Worm (Caenorhabditis elegans): ENCODE results near the gene snt-2.

snt-2 gene

DNA sequence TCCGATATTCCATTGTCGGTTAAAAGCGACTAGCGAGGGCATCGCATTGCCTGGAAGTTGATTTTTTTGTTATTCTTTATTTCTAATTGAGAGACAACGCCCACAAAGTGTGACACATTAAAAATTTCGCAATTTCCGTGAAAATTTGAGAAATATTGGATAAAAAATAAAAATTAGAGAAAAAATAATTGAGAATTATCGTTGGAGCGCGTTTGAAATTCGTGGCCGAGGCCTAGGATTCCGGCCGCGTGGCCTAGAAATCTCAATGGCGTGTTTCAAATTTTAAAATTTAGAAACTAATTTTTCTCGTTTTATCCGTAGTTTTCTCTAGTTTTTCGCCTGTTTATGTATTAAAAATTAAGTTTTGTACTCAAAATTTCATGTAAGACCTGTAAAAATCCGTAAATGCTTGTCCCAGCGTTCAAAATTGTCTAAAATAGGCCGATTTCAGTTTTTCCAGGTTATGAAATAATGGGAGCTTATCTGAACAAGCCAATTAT, 10.2 kb downstream of the snt-2 start, which contains the start of the genes dagl-2 and ppm-1.G:
dagl-2 (minus strand) TSS at position 52 of the 500 bp plus-strand sequence.
ppm-1.G (plus strand) TSS at position 450 of the 500 bp plus-strand sequence.
- TF ChIP-seq zip-8 (tag; optimal IDR thresholded peaks at IDR 0.05), result no peak
- peak; percentile 12 for TF ChIP-seq lin-13 (tag; optimal IDR thresholded peaks at IDR 0.05)
- no peak for TF ChIP-seq nhr-28 (tag; optimal IDR thresholded peaks at IDR 0.05)
- TF ChIP-seq nhr-237 (tag; optimal IDR thresholded peaks at IDR 0.05), result peak; percentile 67
- TF ChIP-seq ceh-39 (tag; optimal IDR thresholded peaks at IDR 0.05), result peak; percentile 24
- TF ChIP-seq nhr-12 (tag; optimal IDR thresholded peaks at IDR 0.05), result no peak
- TF ChIP-seq elt-3 (tag; optimal IDR thresholded peaks at IDR 0.05), result no peak
- TF ChIP-seq nhr-76 (tag; optimal IDR thresholded peaks at IDR 0.05), result no peak
- no peak for TF ChIP-seq cnd-1 (tag; optimal IDR thresholded peaks at IDR 0.05)
- peak; percentile 76 for TF ChIP-seq lsy-2 (tag; optimal IDR thresholded peaks at IDR 0.05)
- peak; percentile 59 for TF ChIP-seq mep-1 (tag; optimal IDR thresholded peaks at IDR 0.05)
- peak; percentile 11 for TF ChIP-seq pha-4 (tag; optimal IDR thresholded peaks at IDR 0.05)
- peak; percentile 88 for TF ChIP-seq ces-1 (GFP tag; optimal IDR thresholded peaks at IDR 0.05)
- TF ChIP-seq ham-2 (GFP tag; optimal IDR thresholded peaks at IDR 0.05), result no peak
- no peak for TF ChIP-seq ztf-11 (tag; optimal IDR thresholded peaks at IDR 0.05)
- no peak for TF ChIP-seq sptf-1 (tag; optimal IDR thresholded peaks at IDR 0.05)
- no peak for TF ChIP-seq mab-5 (tag; optimal IDR thresholded peaks at IDR 0.05)
- peak; percentile 13 for TF ChIP-seq mls-2 (tag; optimal IDR thresholded peaks at IDR 0.05)
- no peak for TF ChIP-seq unc-39 (tag; optimal IDR thresholded peaks at IDR 0.05)
- no peak for TF ChIP-seq blmp-1 (tag; optimal IDR thresholded peaks at IDR 0.05)
- TF ChIP-seq elt-1 (tag; optimal IDR thresholded peaks at IDR 0.05; ENCODE audit: borderline replicate concordance, insufficient read depth), result no peak
- no peak for TF ChIP-seq flh-1 (GFP tag; optimal IDR thresholded peaks at IDR 0.05)

DNA sequence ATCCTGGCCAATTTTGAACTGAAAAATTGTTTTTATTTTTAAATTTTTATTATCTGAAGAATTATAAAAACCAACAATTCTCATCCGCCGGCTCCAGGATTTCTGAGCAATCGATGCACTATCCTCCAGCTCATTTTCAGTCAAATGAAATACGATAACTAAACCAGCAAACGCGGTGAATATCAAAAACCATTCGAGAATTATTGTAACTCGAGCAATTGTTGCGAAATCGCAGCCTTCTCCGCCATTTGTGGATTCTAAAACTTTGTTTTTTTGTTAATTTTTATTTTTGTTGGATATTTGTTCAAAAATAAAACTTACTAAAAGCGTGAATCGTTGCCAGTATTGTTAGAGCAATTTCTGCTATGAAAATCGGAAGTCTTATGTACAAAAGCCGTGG, 11.0 kb downstream of the snt-2 start:
- TF ChIP-seq mep-1 (tag; optimal IDR thresholded peaks at IDR 0.05) (no peak), unc-120 (tag; optimal IDR thresholded peaks at IDR 0.05; ENCODE audit: poor library complexity, severe bottlenecking) (no peak), tbx-8 (GFP tag; optimal IDR thresholded peaks at IDR 0.05) (no peak), ces-1 (GFP tag; optimal IDR thresholded peaks at IDR 0.05) (no peak), nhr-12 (tag; optimal IDR thresholded peaks at IDR 0.05) (no peak), ham-2 (GFP tag; optimal IDR thresholded peaks at IDR 0.05) (no peak), cnd-1 (tag; optimal IDR thresholded peaks at IDR 0.05) (no peak), mab-5 (tag; optimal IDR thresholded peaks at IDR 0.05) (no peak), zip-8 (tag; optimal IDR thresholded peaks at IDR 0.05) (no peak), flh-1 (GFP tag; optimal IDR thresholded peaks at IDR 0.05) (no peak), drap-1 (GFP tag; optimal IDR thresholded peaks at IDR 0.05) (no peak), nhr-76 (tag; optimal IDR thresholded peaks at IDR 0.05) (no peak), hlh-1 (tag; optimal IDR thresholded peaks at IDR 0.05) (no peak), elt-1 (tag; optimal IDR thresholded peaks at IDR 0.05; ENCODE audit: borderline replicate concordance, insufficient read depth) (no peak), ceh-43 (GFP tag; optimal IDR thresholded peaks at IDR 0.05) (no peak), lin-13 (tag; optimal IDR thresholded peaks at IDR 0.05) (no peak), nhr-237 (tag; optimal IDR thresholded peaks at IDR 0.05) (no peak)

DNA sequence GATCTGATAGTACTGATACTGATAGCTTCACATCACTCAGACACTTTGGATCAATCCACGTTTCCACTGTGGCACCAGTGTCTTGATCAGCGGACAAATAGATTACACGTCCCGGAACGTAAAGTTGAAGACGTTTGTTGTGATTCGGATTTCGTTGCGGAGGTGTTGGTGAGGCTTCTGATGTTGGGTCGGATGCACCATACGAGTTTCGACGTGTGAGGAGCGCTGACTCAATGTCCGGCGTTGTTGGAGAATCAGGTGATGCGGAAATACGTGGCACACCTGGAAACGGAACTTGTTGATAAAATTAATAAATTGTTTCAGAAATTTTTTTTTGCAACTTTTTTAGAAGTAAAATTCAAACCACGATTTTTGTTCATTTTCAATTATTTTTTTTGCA, 14.8 kb downstream of the snt-2 start, which contains the start of gene alh-11:
alh-11 (minus strand) TSS at position 101 of the 400 bp plus-strand sequence.
- TF ChIP-seq zip-8 (tag; optimal IDR thresholded peaks at IDR 0.05), result no peak
- TF ChIP-seq bed-3 (GFP tag; optimal IDR thresholded peaks at IDR 0.05), result no peak
- TF ChIP-seq elt-3 (tag; optimal IDR thresholded peaks at IDR 0.05), result no peak
- TF ChIP-seq lin-13 (tag; optimal IDR thresholded peaks at IDR 0.05), result no peak
- no peak for TF ChIP-seq ceh-39 (tag; optimal IDR thresholded peaks at IDR 0.05)
- no peak for TF ChIP-seq mep-1 (tag; optimal IDR thresholded peaks at IDR 0.05)
- no peak for TF ChIP-seq nhr-76 (tag; optimal IDR thresholded peaks at IDR 0.05)
- TF ChIP-seq snpc-4 (tag; optimal IDR thresholded peaks at IDR 0.05), result no peak
- no peak for TF ChIP-seq nhr-12 (tag; optimal IDR thresholded peaks at IDR 0.05)
- no peak for TF ChIP-seq lin-32 (GFP tag; optimal IDR thresholded peaks at IDR 0.05)

DNA sequence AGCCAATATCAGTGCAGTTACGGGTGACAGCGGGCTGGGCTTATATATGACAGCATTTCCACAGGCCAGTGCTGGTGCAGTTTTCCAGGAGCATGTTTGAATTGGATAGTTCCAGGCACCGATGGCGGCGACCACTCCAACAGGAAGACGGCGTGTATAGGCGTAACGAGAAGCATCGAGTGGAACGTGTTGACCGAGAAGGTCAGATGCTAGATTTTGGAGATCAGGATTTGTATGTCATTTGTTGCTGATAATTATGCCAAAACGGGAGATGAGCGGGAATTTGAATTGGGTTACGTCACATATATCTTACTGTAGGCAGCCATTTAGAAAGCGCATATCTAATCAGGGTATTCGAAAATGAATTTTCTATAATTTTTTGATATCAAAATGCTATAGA, 18.1 kb downstream of the snt-2 start:
- no peak for TF ChIP-seq mls-2 (tag; optimal IDR thresholded peaks at IDR 0.05)
- no peak for TF ChIP-seq tbx-8 (GFP tag; optimal IDR thresholded peaks at IDR 0.05)
- no peak for TF ChIP-seq lin-32 (GFP tag; optimal IDR thresholded peaks at IDR 0.05)
- no peak for TF ChIP-seq hlh-1 (tag; optimal IDR thresholded peaks at IDR 0.05)
- TF ChIP-seq ceh-83 (GFP tag; optimal IDR thresholded peaks at IDR 0.05), result no peak
- no peak for TF ChIP-seq cnd-1 (tag; optimal IDR thresholded peaks at IDR 0.05)
- no peak for TF ChIP-seq mep-1 (tag; optimal IDR thresholded peaks at IDR 0.05)
- no peak for TF ChIP-seq ces-1 (GFP tag; optimal IDR thresholded peaks at IDR 0.05)
- no peak for TF ChIP-seq pha-4 (tag; optimal IDR thresholded peaks at IDR 0.05)
- no peak for TF ChIP-seq ceh-39 (tag; optimal IDR thresholded peaks at IDR 0.05)
- TF ChIP-seq lsy-2 (tag; optimal IDR thresholded peaks at IDR 0.05), result no peak
- no peak for TF ChIP-seq ceh-43 (GFP tag; optimal IDR thresholded peaks at IDR 0.05)
- TF ChIP-seq lin-13 (tag; optimal IDR thresholded peaks at IDR 0.05), result no peak
- TF ChIP-seq bed-3 (GFP tag; optimal IDR thresholded peaks at IDR 0.05), result no peak
- no peak for TF ChIP-seq M03D4.4 (tag; optimal IDR thresholded peaks at IDR 0.05)
